Worm (Caenorhabditis elegans): ENCODE measurements around the gene epc-1.

Gene epc-1

ce11 chrIII:12615859-12616439, 7.6 kb upstream of the epc-1 start:
- TF ChIP-seq F13H6.1 (tag; optimal IDR thresholded peaks at IDR 0.05) (peak; percentile 2), nhr-11 (tag; optimal IDR thresholded peaks at IDR 0.05) (no peak), unc-39 (tag; optimal IDR thresholded peaks at IDR 0.05) (no peak), ztf-1 (GFP tag; conservative IDR thresholded peaks at IDR 0.05) (0 out of 2 replicates have a peak, but pooled peaks have one; percentile 81), lin-11 (tag; optimal IDR thresholded peaks at IDR 0.05) (peak; percentile 16), mbf-1 (tag; optimal IDR thresholded peaks at IDR 0.05) (no peak), nhr-129 (tag; optimal IDR thresholded peaks at IDR 0.05) (peak; percentile 2), ztf-4 (tag; optimal IDR thresholded peaks at IDR 0.05) (peak; percentile 22), C34F6.9 (tag; optimal IDR thresholded peaks at IDR 0.05) (peak; percentile 33), nhr-21 (tag; optimal IDR thresholded peaks at IDR 0.05) (peak; percentile 12)

- TF ChIP-seq mab-5 (tag; optimal IDR thresholded peaks at IDR 0.05) (no peak), gmeb-1 (tag; optimal IDR thresholded peaks at IDR 0.05) (peak; percentile 57), ceh-82 (tag; optimal IDR thresholded peaks at IDR 0.05) (no peak), nhr-10 (tag; optimal IDR thresholded peaks at IDR 0.05) (no peak), zag-1 (tag; optimal IDR thresholded peaks at IDR 0.05) (no peak), F13H6.1 (tag; optimal IDR thresholded peaks at IDR 0.05) (peak; percentile 43), nhr-11 (tag; optimal IDR thresholded peaks at IDR 0.05) (no peak), nhr-129 (tag; optimal IDR thresholded peaks at IDR 0.05) (peak; percentile 79), ztf-11 (tag; optimal IDR thresholded peaks at IDR 0.05) (no peak), lsy-2 (tag; optimal IDR thresholded peaks at IDR 0.05) (peak; percentile 38 to 57), sma-3 (GFP tag; optimal IDR thresholded peaks at IDR 0.05) (peak; percentile 82), alr-1 (tag; optimal IDR thresholded peaks at IDR 0.05) (no peak), ztf-1 (GFP tag; conservative IDR thresholded peaks at IDR 0.05) (no peak), peb-1 (tag; optimal IDR thresholded peaks at IDR 0.05) (no peak), crh-2 (tag; optimal IDR thresholded peaks at IDR 0.05) (peak; percentile 50), ztf-4 (tag; optimal IDR thresholded peaks at IDR 0.05) (peak; percentile 9), lin-11 (tag; optimal IDR thresholded peaks at IDR 0.05) (peak; percentile 6), Y55F3AM.14 (GFP tag; optimal IDR thresholded peaks at IDR 0.05) (no peak), mbf-1 (tag; optimal IDR thresholded peaks at IDR 0.05) (no peak), ama-1 (optimal IDR thresholded peaks at IDR 0.05) (peak; percentile 82), ZK546.5 (tag; optimal IDR thresholded peaks at IDR 0.05) (no peak), blmp-1 (tag; optimal IDR thresholded peaks at IDR 0.05; ENCODE audit: insufficient read depth) (no peak), fos-1 (tag; optimal IDR thresholded peaks at IDR 0.05) (peak; percentile 91), unc-39 (tag; optimal IDR thresholded peaks at IDR 0.05) (no peak), ceh-16 (tag; optimal IDR thresholded peaks at IDR 0.05) (peak; percentile 20), lin-13 (GFP tag; optimal IDR thresholded peaks at IDR 0.05) (no peak), mdl-1 (tag; optimal IDR thresholded peaks at IDR 0.05) (peak in 1 of 2 experiments; percentile 28), nhr-237 (tag; optimal IDR thresholded peaks at IDR 0.05) (no peak), unc-55 (GFP tag; optimal IDR thresholded peaks at IDR 0.05) (no peak), nhr-6 (tag; optimal IDR thresholded peaks at IDR 0.05) (no peak), nhr-12 (tag; optimal IDR thresholded peaks at IDR 0.05) (no peak), sem-4 (tag; optimal IDR thresholded peaks at IDR 0.05) (peak; percentile 73), R02D3.7 (tag; optimal IDR thresholded peaks at IDR 0.05) (no peak), nhr-21 (tag; optimal IDR thresholded peaks at IDR 0.05) (peak; percentile 38), skn-1 (tag; optimal IDR thresholded peaks at IDR 0.05) (no peak), egl-27 (tag; optimal IDR thresholded peaks at IDR 0.05) (no peak), sma-9 (GFP tag; optimal IDR thresholded peaks at IDR 0.05) (peak; percentile 86), sma-9 (tag; optimal IDR thresholded peaks at IDR 0.05) (no peak), elt-3 (tag; optimal IDR thresholded peaks at IDR 0.05) (no peak), snpc-4 (tag; optimal IDR thresholded peaks at IDR 0.05) (no peak), unc-62 (GFP tag; optimal IDR thresholded peaks at IDR 0.05) (no peak), dmd-4 (tag; optimal IDR thresholded peaks at IDR 0.05) (no peak), nhr-77 (tag; optimal IDR thresholded peaks at IDR 0.05) (no peak), nhr-23 (tag; optimal IDR thresholded peaks at IDR 0.05) (no peak), nhr-25 (tag; optimal IDR thresholded peaks at IDR 0.05) (peak; percentile 54), lin-39 (tag; optimal IDR thresholded peaks at IDR 0.05) (no peak), C34F6.9 (tag; optimal IDR thresholded peaks at IDR 0.05) (peak; percentile 38), aly-2 (tag; optimal IDR thresholded peaks at IDR 0.05) (no peak), elt-1 (tag; optimal IDR thresholded peaks at IDR 0.05) (no peak)
These were observed 6.5 kb upstream of the epc-1 start for ce11 chrIII:12614669-12615451.

All from whole organism, L2 larva.